Fruit fly (Drosophila melanogaster) Kc167 (cell line): ENCODE measurements around the gene sty.

Source experiments
- Myc ChIP-seq: fragments of >200 bp; optimal IDR thresholded peaks from 2 replicates; lab custom pipeline; 2017; ENCODE audit warnings: missing external identifiers
- Sin3A ChIP-seq: fragments of >200 bp; optimal IDR thresholded peaks from 2 replicates; lab custom pipeline; 2018; ENCODE audit warnings: missing external identifiers
- insv ChIP-seq: fragments of >200 bp; optimal IDR thresholded peaks from 3 replicates; lab custom pipeline; 2018; ENCODE audit warnings: missing external identifiers
- psq ChIP-seq: fragments of >200 bp; optimal IDR thresholded peaks from 2 replicates; lab custom pipeline; 2017; ENCODE audit warnings: missing external identifiers
- ttk ChIP-seq: sonication (Bioruptor generic); optimal IDR thresholded peaks from 2 replicates; lab custom pipeline; 2017; ENCODE audit warnings: missing external identifiers

DNA sequence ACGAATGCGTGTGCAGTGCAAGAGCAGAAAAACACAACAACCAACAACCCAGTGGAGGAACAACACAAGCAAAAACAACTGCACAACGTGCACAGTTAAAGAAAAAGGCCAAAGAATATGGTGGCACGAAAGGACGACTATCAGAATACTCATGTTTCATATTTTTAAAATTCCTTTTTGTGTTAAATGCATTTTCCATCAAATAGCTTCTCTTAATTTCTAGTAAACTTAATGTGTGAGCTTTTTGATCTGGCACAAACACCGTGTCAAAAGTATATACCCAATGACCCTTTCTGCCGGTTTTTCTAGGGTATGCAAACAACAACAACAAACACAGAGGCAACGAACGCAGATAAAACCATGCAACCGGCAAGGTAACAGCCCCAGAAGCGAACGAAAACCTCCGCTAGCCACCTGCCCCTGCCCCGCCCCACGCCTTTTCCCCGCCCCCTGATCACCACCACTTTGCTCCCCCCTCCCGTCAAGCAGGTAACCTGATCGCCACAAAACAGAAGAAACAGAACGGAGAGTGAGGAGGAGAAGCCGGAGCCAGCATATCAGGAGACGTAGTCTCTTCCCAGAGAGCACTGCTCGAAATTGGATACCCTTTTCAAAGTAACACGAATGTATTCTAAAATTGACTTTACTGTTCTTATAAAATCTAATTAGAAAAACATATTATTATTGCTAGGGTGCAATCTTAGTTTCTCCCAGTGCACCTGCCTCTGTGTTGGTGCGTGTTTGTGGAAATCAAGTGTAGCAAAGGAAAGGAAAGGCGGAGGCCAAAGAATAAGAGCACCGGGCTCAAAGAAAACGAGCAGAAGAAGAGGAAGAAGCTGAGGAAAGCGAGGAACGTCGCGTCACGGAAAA is 29.6 kb downstream of the sty start:
- TF ChIP-seq Myc (lab: Kevin White, UChicago) (no peak), insv (lab: Kevin White, UChicago) (no peak), ttk (lab: Kevin White, UChicago) (no peak), psq (lab: Kevin White, UChicago) (no peak), Sin3A (no peak)
